Worm (Caenorhabditis elegans) whole organism, early embryonic: ENCODE measurements around the gene R06F6.14.

Experiments used
- B0310.2 ChIP-seq: sonication (generic microtip); optimal IDR thresholded peaks from 2 replicates; lab custom pipeline; 2016; ENCODE audit warnings: mild to moderate bottlenecking, missing genetic modification characterization, missing compliant biosample characterization
- F13C5.2 ChIP-seq: sonication (generic microtip); optimal IDR thresholded peaks from 2 replicates; lab custom pipeline; 2017; ENCODE audit warnings: mild to moderate bottlenecking, missing genetic modification characterization, inconsistent platforms, missing compliant biosample characterization
- aly-1 ChIP-seq: sonication (generic microtip); optimal IDR thresholded peaks from 2 replicates; lab custom pipeline; 2016; ENCODE audit warnings: missing genetic modification characterization, missing compliant biosample characterization
- ama-1 ChIP-seq: fragments of 150-350 bp; optimal IDR thresholded peaks from 2 replicates; lab custom pipeline; 2014
- ceh-13 ChIP-seq: fragments of 200-800 bp; sonication (Bioruptor generic); optimal IDR thresholded peaks from 2 replicates; lab custom pipeline; 2018; ENCODE audit warnings: mild to moderate bottlenecking, missing genetic modification characterization, missing compliant biosample characterization
- ceh-36 ChIP-seq: sonication (generic microtip); optimal IDR thresholded peaks from 2 replicates; lab custom pipeline; 2016; ENCODE audit warnings: missing genetic modification characterization, inconsistent platforms, missing compliant biosample characterization
- ets-7 ChIP-seq: sonication (generic microtip); optimal IDR thresholded peaks from 2 replicates; lab custom pipeline; 2016; ENCODE audit warnings: missing genotype, missing genetic modification characterization, missing compliant biosample characterization
- flt-1 ChIP-seq: fragments of 200-800 bp; sonication (Bioruptor generic); IDR thresholded peaks from 2 replicates; pipeline ENCODE4 v1.3.6; 2022; ENCODE audit warnings: missing genetic modification characterization, missing compliant biosample characterization
- hmbx-1 ChIP-seq: sonication (generic microtip); optimal IDR thresholded peaks from 2 replicates; lab custom pipeline; 2016; ENCODE audit warnings: mild to moderate bottlenecking, missing genetic modification characterization, missing compliant biosample characterization
- hmg-4 ChIP-seq: fragments of 200-800 bp; sonication (Bioruptor generic); optimal IDR thresholded peaks from 2 replicates; lab custom pipeline; 2018; ENCODE audit warnings: mild to moderate bottlenecking, missing genetic modification characterization, missing compliant biosample characterization
- hnd-1 ChIP-seq: sonication (generic microtip); optimal IDR thresholded peaks from 2 replicates; lab custom pipeline; 2016; ENCODE audit warnings: missing genetic modification characterization, missing compliant biosample characterization
- pes-1 ChIP-seq: fragments of 200-800 bp; sonication (Bioruptor generic); IDR thresholded peaks from 2 replicates; pipeline ENCODE4 v1.3.6; 2022; ENCODE audit warnings: missing genetic modification reagents, missing genetic modification characterization, missing compliant biosample characterization
- scrt-1 ChIP-seq: fragments of 200-800 bp; sonication (Bioruptor generic); IDR thresholded peaks from 2 replicates; pipeline ENCODE4 v1.3.6; 2022; ENCODE audit warnings: missing genetic modification characterization, missing compliant biosample characterization
- sea-1 ChIP-seq: fragments of 200-800 bp; sonication (Bioruptor generic); conservative IDR thresholded peaks from 2 replicates; pipeline ENCODE4 v1.3.6; 2022; ENCODE audit warnings: missing genetic modification characterization, missing compliant biosample characterization
- tbx-11 ChIP-seq: fragments of 200-800 bp; sonication (Bioruptor generic); IDR thresholded peaks from 2 replicates; pipeline ENCODE4 v1.3.6; 2022; ENCODE audit warnings: missing genetic modification characterization, missing compliant biosample characterization
- tbx-37 ChIP-seq: fragments of 200-800 bp; sonication (Bioruptor generic); conservative IDR thresholded peaks from 2 replicates; pipeline ENCODE4 v1.3.6; 2022; ENCODE audit warnings: missing genetic modification reagents, missing genetic modification characterization, missing compliant biosample characterization
- tra-4 ChIP-seq: sonication (generic microtip); optimal IDR thresholded peaks from 2 replicates; lab custom pipeline; 2017; ENCODE audit warnings: missing genetic modification characterization, missing compliant biosample characterization

R06F6.14 gene

ce11 chrII:10843527-10843926, 34.4 kb downstream of the R06F6.14 start, which contains the start of gene M106.8:
M106.8 (minus strand) TSS chrII:10843627.
- TF ChIP-seq hmbx-1 (no peak), hnd-1 (tag; lab: Kevin White, UChicago) (no peak), B0310.2 (tag; lab: Kevin White, UChicago) (no peak), pes-1 (GFP tag; lab: Robert Waterston, UW) (no peak), hmg-4 (GFP tag; lab: Kevin White, UChicago) (no peak)

- no peak for TF ChIP-seq ama-1
- TF ChIP-seq tbx-11 (GFP tag; lab: Robert Waterston, UW), result no peak
- TF ChIP-seq F13C5.2 (tag; lab: Kevin White, UChicago), result no peak
- TF ChIP-seq ceh-36, result no peak
- TF ChIP-seq ceh-13 (GFP tag; lab: Kevin White, UChicago), result no peak
- no peak for TF ChIP-seq scrt-1 (GFP tag; lab: Robert Waterston, UW)
- no peak for TF ChIP-seq flt-1 (GFP tag; lab: Robert Waterston, UW)
- TF ChIP-seq hnd-1 (tag; lab: Kevin White, UChicago), result no peak
- no peak for TF ChIP-seq hmg-4 (GFP tag; lab: Kevin White, UChicago)
- no peak for TF ChIP-seq tra-4 (tag; lab: Kevin White, UChicago)
- TF ChIP-seq ets-7 (tag; lab: Kevin White, UChicago), result no peak
- TF ChIP-seq B0310.2 (tag; lab: Kevin White, UChicago), result no peak
- no peak for TF ChIP-seq aly-1
- no peak for TF ChIP-seq pes-1 (GFP tag; lab: Robert Waterston, UW)
- no peak for TF ChIP-seq hmbx-1
- TF ChIP-seq tbx-37 (GFP tag; lab: Robert Waterston, UW), result no peak
- TF ChIP-seq sea-1 (GFP tag; lab: Robert Waterston, UW), result no peak
These were observed 38.0 kb downstream of the R06F6.14 start for ce11 chrII:10847057-10847456.

- no peak for TF ChIP-seq sea-1 (GFP tag; lab: Robert Waterston, UW)
These were observed 40.8 kb downstream of the R06F6.14 start, which contains the start of gene M106.2 for ce11 chrII:10849903-10850302. M106.2 (minus strand) TSS chrII:10850003.

ce11 chrII:10851110-10851509, 42.0 kb downstream of the R06F6.14 start:
- TF ChIP-seq tra-4 (tag; lab: Kevin White, UChicago) (no peak), hmg-4 (GFP tag; lab: Kevin White, UChicago) (peak; percentile 46)

ce11 chrII:10852880-10853279, 43.8 kb downstream of the R06F6.14 start:
- TF ChIP-seq tbx-11 (GFP tag; lab: Robert Waterston, UW) (no peak), ama-1 (no peak)

- no peak for TF ChIP-seq ets-7 (tag; lab: Kevin White, UChicago)
- TF ChIP-seq hmg-4 (GFP tag; lab: Kevin White, UChicago), result no peak
- no peak for TF ChIP-seq scrt-1 (GFP tag; lab: Robert Waterston, UW)
- no peak for TF ChIP-seq tbx-37 (GFP tag; lab: Robert Waterston, UW)
- no peak for TF ChIP-seq tra-4 (tag; lab: Kevin White, UChicago)
- TF ChIP-seq hmbx-1, result no peak
- no peak for TF ChIP-seq hnd-1 (tag; lab: Kevin White, UChicago)
- no peak for TF ChIP-seq ama-1
- TF ChIP-seq flt-1 (GFP tag; lab: Robert Waterston, UW), result no peak
- no peak for TF ChIP-seq tbx-11 (GFP tag; lab: Robert Waterston, UW)
- TF ChIP-seq sea-1 (GFP tag; lab: Robert Waterston, UW), result no peak
- TF ChIP-seq pes-1 (GFP tag; lab: Robert Waterston, UW), result no peak
- TF ChIP-seq F13C5.2 (tag; lab: Kevin White, UChicago), result no peak
- no peak for TF ChIP-seq ceh-13 (GFP tag; lab: Kevin White, UChicago)
- TF ChIP-seq B0310.2 (tag; lab: Kevin White, UChicago), result no peak
- no peak for TF ChIP-seq ceh-36
- TF ChIP-seq aly-1, result no peak
These were observed 48.0 kb downstream of the R06F6.14 start, which contains the start of gene M106.7 for ce11 chrII:10857077-10857476. M106.7 (minus strand) TSS chrII:10857177.

ce11 chrII:10859359-10859758, 50.3 kb downstream of the R06F6.14 start:
- TF ChIP-seq sea-1 (GFP tag; lab: Robert Waterston, UW) (no peak), hnd-1 (tag; lab: Kevin White, UChicago) (no peak)
